Worm (Caenorhabditis elegans) whole organism, late embryonic: ENCODE results near the gene F15H10.5.

Experiments
- T23F11.4 ChIP-seq: fragments of 200-800 bp; sonication (Bioruptor generic); optimal IDR thresholded peaks from 2 replicates; lab custom pipeline; 2018; ENCODE audit warnings: mild to moderate bottlenecking, missing genetic modification characterization, missing compliant biosample characterization
- elt-2 ChIP-seq: sonication (generic microtip); optimal IDR thresholded peaks from 2 replicates; lab custom pipeline; 2016; ENCODE audit warnings: missing genetic modification reagents, missing genetic modification characterization, missing compliant biosample characterization
- ets-4 ChIP-seq: sonication (generic microtip); optimal IDR thresholded peaks from 2 replicates; lab custom pipeline; 2016; ENCODE audit warnings: missing genetic modification characterization, missing compliant biosample characterization
- fkh-10 ChIP-seq: fragments of 150-350 bp; optimal IDR thresholded peaks from 2 replicates; lab custom pipeline; 2014; ENCODE audit warnings: missing biosample characterization, missing genetic modification reagents, missing genetic modification characterization
- hlh-8 ChIP-seq: sonication (generic microtip); optimal IDR thresholded peaks from 2 replicates; lab custom pipeline; 2016; ENCODE audit warnings: missing genotype, missing genetic modification characterization, missing compliant biosample characterization
- nhr-232 ChIP-seq: sonication (generic microtip); optimal IDR thresholded peaks from 2 replicates; lab custom pipeline; 2016; ENCODE audit warnings: missing genetic modification characterization, missing compliant biosample characterization
- npax-4 ChIP-seq: sonication (generic microtip); optimal IDR thresholded peaks from 2 replicates; lab custom pipeline; 2016; ENCODE audit warnings: missing genetic modification characterization, missing compliant biosample characterization
- pat-9 ChIP-seq: fragments of 200-800 bp; sonication (Bioruptor generic); optimal IDR thresholded peaks from 2 replicates; lab custom pipeline; 2018; ENCODE audit warnings: mild to moderate bottlenecking, missing genetic modification characterization, moderate library complexity, missing compliant biosample characterization
- pha-2 ChIP-seq: sonication (generic microtip); optimal IDR thresholded peaks from 2 replicates; lab custom pipeline; 2017; ENCODE audit warnings: mild to moderate bottlenecking, missing genetic modification characterization, missing compliant biosample characterization
- pha-4 ChIP-seq: fragments of 150-350 bp; optimal IDR thresholded peaks from 2 replicates; lab custom pipeline; 2018; ENCODE audit warnings: missing biosample characterization, missing genetic modification reagents, missing genetic modification characterization
- ref-2 ChIP-seq: sonication (generic microtip); optimal IDR thresholded peaks from 2 replicates; lab custom pipeline; 2016; ENCODE audit warnings: missing genetic modification characterization, missing compliant biosample characterization
- syd-9 ChIP-seq: sonication (generic microtip); optimal IDR thresholded peaks from 2 replicates; lab custom pipeline; 2016; ENCODE audit warnings: mild to moderate bottlenecking, missing genetic modification characterization, moderate library complexity, missing compliant biosample characterization
- zip-5 ChIP-seq: sonication (generic microtip); optimal IDR thresholded peaks from 2 replicates; lab custom pipeline; 2016; ENCODE audit warnings: missing genetic modification characterization, missing compliant biosample characterization

ce11 chrV:10426253-10426652, 7.4 kb upstream of the F15H10.5 start, which contains the start of gene apc-10:
- TF ChIP-seq nhr-232, result no peak
- TF ChIP-seq ref-2 (tag; lab: Kevin White, UChicago), result no peak
- TF ChIP-seq elt-2 (tag; lab: Kevin White, UChicago), result no peak
- no peak for TF ChIP-seq hlh-8
- TF ChIP-seq syd-9, result no peak
- TF ChIP-seq ets-4 (tag; lab: Kevin White, UChicago), result no peak
- no peak for TF ChIP-seq pha-4 (tag; lab: Kevin White, UChicago)
- TF ChIP-seq zip-5, result no peak
- TF ChIP-seq npax-4 (tag; lab: Kevin White, UChicago), result no peak
- no peak for TF ChIP-seq T23F11.4 (GFP tag; lab: Kevin White, UChicago)
- TF ChIP-seq pha-2 (tag; lab: Kevin White, UChicago), result no peak
- TF ChIP-seq pat-9 (tag; lab: Kevin White, UChicago), result no peak
- no peak for TF ChIP-seq fkh-10 (GFP tag; lab: Kevin White, UChicago)
